Fruit fly (Drosophila melanogaster): ENCODE results near the gene hdly.

- no peak for TF ChIP-seq psq (optimal IDR thresholded peaks at IDR 0.05)
- TF ChIP-seq pan (optimal IDR thresholded peaks at IDR 0.05): no peak
- no peak for TF ChIP-seq usp (GFP tag; optimal IDR thresholded peaks at IDR 0.05)
These were observed 63.8 kb downstream of the hdly start, which contains the start of gene Calx for dm6 chr3R:20977846-20978295.
